Fruit fly (Drosophila melanogaster): Measurements from ENCODE around the gene twin.

Gene twin

DNA sequence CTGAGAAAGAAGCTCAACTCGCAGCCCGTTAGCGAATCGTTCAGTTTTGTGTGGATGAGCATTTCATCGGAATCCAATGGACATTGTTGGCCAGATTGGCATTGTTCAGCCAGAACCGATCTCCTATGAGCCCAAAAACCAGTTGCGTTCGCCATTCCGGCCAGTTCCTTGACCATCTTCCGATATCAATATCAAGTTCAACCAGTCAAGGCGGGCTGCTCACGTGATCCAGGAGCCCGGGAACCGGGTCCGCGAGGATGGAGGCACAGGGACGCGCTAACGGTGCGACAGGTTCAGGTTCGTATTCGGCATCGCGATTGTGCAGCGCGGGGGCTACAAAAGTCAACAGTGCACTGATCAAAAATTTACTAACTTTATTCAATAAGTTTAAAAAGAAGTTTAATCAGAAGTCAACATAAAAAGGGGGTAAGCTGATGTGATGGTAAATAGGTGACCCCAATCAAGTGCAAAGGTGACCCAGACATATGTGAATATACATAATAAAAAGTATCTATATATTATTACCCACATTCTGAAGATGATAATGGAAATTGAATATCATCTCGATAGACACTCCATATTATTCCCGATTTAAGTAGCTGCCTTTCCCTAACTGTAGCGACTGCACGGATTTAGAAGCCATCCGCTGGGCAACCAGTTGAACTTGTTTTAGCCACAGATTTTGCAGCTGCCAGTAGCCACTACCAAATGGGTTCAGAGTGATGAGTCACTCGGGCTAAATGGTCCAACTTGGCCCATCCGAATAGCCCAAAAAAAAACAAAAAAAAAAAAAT lies 45.2 kb upstream of the twin start (continued):
- TF ChIP-seq CG6163 (GFP tag; IDR thresholded peaks at IDR 0.05) (peak; percentile 69; the same call in 2 of the 3 replicates), ss (GFP tag; optimal IDR thresholded peaks at IDR 0.05) (peak; percentile 92 to 95), CG11762 (GFP tag; optimal IDR thresholded peaks at IDR 0.05; ENCODE audit: insufficient read depth) (peak; percentile 84), Eip78C (GFP tag) (peak; percentile 97), fd85E (GFP tag; optimal IDR thresholded peaks at IDR 0.05) (no peak), Hr4 (GFP tag; optimal IDR thresholded peaks at IDR 0.05) (peak; percentile 87), dsx (GFP tag; optimal IDR thresholded peaks at IDR 0.05; ENCODE audit: poor library complexity, severe bottlenecking) (peak; percentile 84), Sox14 (GFP tag; optimal IDR thresholded peaks at IDR 0.05) (peak; percentile 81), CG9139 (GFP tag; optimal IDR thresholded peaks at IDR 0.05) (peak; percentile 76), CG10669 (GFP tag; optimal IDR thresholded peaks at IDR 0.05) (peak; percentile 86), CG1621 (tag; optimal IDR thresholded peaks at IDR 0.05) (peak; percentile 79), CG16779 (tag; optimal IDR thresholded peaks at IDR 0.05) (peak; percentile 73), Met (GFP tag; optimal IDR thresholded peaks at IDR 0.05) (peak; percentile 21), CG32006 (GFP tag; optimal IDR thresholded peaks at IDR 0.05) (peak; percentile 92), CG8319 (GFP tag; optimal IDR thresholded peaks at IDR 0.05) (peak; percentile 88), CG34406 (GFP tag; optimal IDR thresholded peaks at IDR 0.05) (peak; percentile 88), CG3032 (tag; optimal IDR thresholded peaks at IDR 0.05) (peak; percentile 94), lz (GFP tag; optimal IDR thresholded peaks at IDR 0.05) (peak; percentile 74), Smox (GFP tag; optimal IDR thresholded peaks at IDR 0.05) (peak; percentile 83), Sox102F (GFP tag; optimal IDR thresholded peaks at IDR 0.05) (peak; percentile 80), Eip93F (GFP tag; optimal IDR thresholded peaks at IDR 0.05) (peak; percentile 62), Gug (GFP tag; IDR thresholded peaks at IDR 0.05) (peak; percentile 63; the same call in 1 of the 2 replicates), CG6854 (GFP tag; optimal IDR thresholded peaks at IDR 0.05) (peak; percentile 62), CG11294 (GFP tag; IDR thresholded peaks at IDR 0.05) (no peak; the same call in 1 of the 2 replicates), acj6 (GFP tag; optimal IDR thresholded peaks at IDR 0.05) (peak; percentile 86), CG6276 (GFP tag; optimal IDR thresholded peaks at IDR 0.05) (peak; percentile 82), fkh (GFP tag; optimal IDR thresholded peaks at IDR 0.05) (no peak), CG10631 (GFP tag; optimal IDR thresholded peaks at IDR 0.05) (peak; percentile 89), achi (GFP tag; optimal IDR thresholded peaks at IDR 0.05) (peak; percentile 90), svp (GFP tag) (peak; percentile 92), spab (GFP tag; optimal IDR thresholded peaks at IDR 0.05) (peak; percentile 89), Sox15 (GFP tag; optimal IDR thresholded peaks at IDR 0.05) (peak; percentile 79)

DNA sequence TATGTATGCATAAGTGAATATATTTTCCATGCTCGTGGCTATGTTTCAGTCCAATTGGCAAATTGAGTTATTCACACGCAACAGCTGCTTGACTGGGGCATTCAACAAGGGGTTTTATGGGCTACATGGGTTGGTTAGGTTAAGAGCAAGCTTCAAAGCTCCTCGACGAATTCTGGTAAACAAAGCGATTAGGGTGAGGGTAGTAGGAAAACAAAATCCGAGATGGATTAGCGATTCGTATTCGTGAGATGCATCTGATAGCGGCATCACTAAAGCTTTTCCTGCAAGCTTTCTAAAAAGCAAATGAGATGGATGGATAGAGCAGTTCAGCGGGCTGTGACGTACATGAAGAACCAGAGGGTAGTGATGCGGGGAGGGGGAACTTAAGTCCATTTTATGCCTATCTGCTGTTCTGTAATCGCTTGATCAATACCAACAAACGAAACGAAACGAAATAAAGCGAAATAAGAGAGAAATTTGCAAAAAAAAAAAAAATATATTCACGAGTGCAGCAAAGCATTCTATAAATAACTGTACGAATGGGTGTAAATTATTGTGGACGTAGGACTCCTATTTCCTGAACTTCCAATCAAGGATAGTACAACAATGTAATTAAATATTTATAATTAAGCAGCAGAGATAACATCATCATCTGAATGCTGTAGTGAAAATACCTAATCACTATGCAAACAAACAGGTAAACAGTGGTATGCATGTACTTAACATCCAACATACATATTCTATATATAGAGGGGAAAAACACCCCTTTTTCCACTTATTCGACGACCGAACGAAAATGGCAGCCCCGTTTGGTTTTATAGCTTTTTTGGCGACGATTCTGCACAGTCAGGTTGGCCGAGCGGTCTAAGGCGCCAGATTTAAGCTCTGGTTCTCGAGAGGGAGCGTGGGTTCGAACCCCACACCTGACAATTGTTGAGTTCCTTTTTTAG lies 42.9 kb upstream of the twin start:
- peak; percentile 12 for TF ChIP-seq dsx (GFP tag; optimal IDR thresholded peaks at IDR 0.05; ENCODE audit: poor library complexity, severe bottlenecking)
- no peak for TF ChIP-seq CG11902 (GFP tag; optimal IDR thresholded peaks at IDR 0.05)
- TF ChIP-seq CG10669 (GFP tag; optimal IDR thresholded peaks at IDR 0.05) = no peak
- no peak for TF ChIP-seq CG6163 (GFP tag; IDR thresholded peaks at IDR 0.05)
- no peak for TF ChIP-seq Hr4 (GFP tag; optimal IDR thresholded peaks at IDR 0.05)
- no peak for TF ChIP-seq CG9139 (GFP tag; optimal IDR thresholded peaks at IDR 0.05)
- TF ChIP-seq Met (GFP tag; optimal IDR thresholded peaks at IDR 0.05) = no peak
- TF ChIP-seq CG16779 (tag; optimal IDR thresholded peaks at IDR 0.05) = no peak
- TF ChIP-seq CG6276 (GFP tag; optimal IDR thresholded peaks at IDR 0.05) = no peak
- no peak for TF ChIP-seq CG34406 (GFP tag; optimal IDR thresholded peaks at IDR 0.05)
- no peak for TF ChIP-seq fd59A (GFP tag; optimal IDR thresholded peaks at IDR 0.05)
- no peak for TF ChIP-seq Sox14 (GFP tag; optimal IDR thresholded peaks at IDR 0.05)
- TF ChIP-seq OdsH (GFP tag; optimal IDR thresholded peaks at IDR 0.05) = no peak
- TF ChIP-seq Ets96B (tag; optimal IDR thresholded peaks at IDR 0.05) = no peak
- TF ChIP-seq CG15336 (GFP tag; IDR thresholded peaks at IDR 0.05) = 0 out of 2 replicates have a peak, but pooled peaks have one; percentile 0
- TF ChIP-seq CG4318 (GFP tag; optimal IDR thresholded peaks at IDR 0.05) = no peak
- TF ChIP-seq CG1621 (tag; optimal IDR thresholded peaks at IDR 0.05) = no peak
- TF ChIP-seq Blimp-1 (GFP tag; optimal IDR thresholded peaks at IDR 0.05) = no peak
- TF ChIP-seq CG3032 (tag; optimal IDR thresholded peaks at IDR 0.05) = no peak
- no peak for TF ChIP-seq salr (GFP tag; optimal IDR thresholded peaks at IDR 0.05)
- TF ChIP-seq pdm3 (GFP tag; optimal IDR thresholded peaks at IDR 0.05) = no peak
- no peak for TF ChIP-seq CG7368 (GFP tag; optimal IDR thresholded peaks at IDR 0.05)
- TF ChIP-seq spab (GFP tag; optimal IDR thresholded peaks at IDR 0.05) = no peak
- TF ChIP-seq Hr38 (GFP tag; optimal IDR thresholded peaks at IDR 0.05) = no peak
- TF ChIP-seq net (GFP tag; optimal IDR thresholded peaks at IDR 0.05) = no peak
- TF ChIP-seq ss (GFP tag; optimal IDR thresholded peaks at IDR 0.05) = no peak
- TF ChIP-seq cyc (GFP tag; optimal IDR thresholded peaks at IDR 0.05) = no peak
